Fruit fly (Drosophila melanogaster) whole organism, embryonic: Measurements from ENCODE around the gene UQCR-6.4L.

Experiments
- Asciz ChIP-seq: fragments of 200-800 bp; sonication (Bioruptor generic); optimal IDR thresholded peaks from 2 replicates; lab custom pipeline; 2017; ENCODE audit warnings: missing biosample characterization, mild to moderate bottlenecking, missing genetic modification characterization, missing genetic modification reagents
- Atf-2 ChIP-seq: fragments of 200-800 bp; sonication (Bioruptor generic); optimal IDR thresholded peaks from 2 replicates; lab custom pipeline; 2016; ENCODE audit warnings: missing biosample characterization, missing genetic modification characterization
- CG10147 ChIP-seq: fragments of 200-800 bp; sonication (Bioruptor generic); optimal IDR thresholded peaks from 2 replicates; lab custom pipeline; 2019; ENCODE audit warnings: missing biosample characterization, mild to moderate bottlenecking, missing genetic modification characterization, moderate library complexity
- CG10462 ChIP-seq: fragments of 200-800 bp; sonication (Bioruptor generic); optimal IDR thresholded peaks from 2 replicates; lab custom pipeline; 2016; ENCODE audit warnings: missing biosample characterization, missing genetic modification characterization
- CG10654 ChIP-seq: fragments of 200-800 bp; sonication (Bioruptor generic); optimal IDR thresholded peaks from 2 replicates; lab custom pipeline; 2016; ENCODE audit warnings: missing biosample characterization, missing genetic modification characterization
- CG10959 ChIP-seq: fragments of 200-800 bp; sonication (Bioruptor generic); IDR thresholded peaks from 2 replicates; pipeline ENCODE4 v1.3.6; 2022; ENCODE audit warnings: missing biosample characterization, missing genetic modification characterization
- CG11247 ChIP-seq: fragments of 200-800 bp; sonication (Bioruptor generic); IDR thresholded peaks from 2 replicates; pipeline ENCODE4 v1.3.6; 2022; ENCODE audit warnings: missing biosample characterization, missing genetic modification characterization
- CG11504 ChIP-seq: fragments of 200-800 bp; sonication (Bioruptor generic); optimal IDR thresholded peaks from 3 replicates; lab custom pipeline; 2019; ENCODE audit warnings: missing biosample characterization, mild to moderate bottlenecking, missing genetic modification characterization, moderate library complexity
- CG11696 ChIP-seq: fragments of 200-800 bp; sonication (Bioruptor generic); IDR thresholded peaks from 2 replicates; pipeline ENCODE4 v1.3.6; 2022; ENCODE audit warnings: missing biosample characterization, missing genetic modification characterization
- CG13296 ChIP-seq: fragments of 200-800 bp; sonication (Bioruptor generic); optimal IDR thresholded peaks from 3 replicates; lab custom pipeline; 2018; ENCODE audit warnings: missing biosample characterization, mild to moderate bottlenecking, missing genetic modification characterization
- CG14014 ChIP-seq: fragments of 200-800 bp; sonication (Bioruptor generic); IDR thresholded peaks from 2 replicates; pipeline ENCODE4 v1.3.6; 2022; ENCODE audit warnings: missing biosample characterization, missing genetic modification characterization
- CG15011 ChIP-seq: fragments of 200-800 bp; sonication (Bioruptor generic); optimal IDR thresholded peaks from 3 replicates; lab custom pipeline; 2018; ENCODE audit warnings: missing biosample characterization, mild to moderate bottlenecking, missing genetic modification characterization
- CG15269 ChIP-seq: fragments of 200-800 bp; sonication (Bioruptor generic); optimal IDR thresholded peaks from 2 replicates; lab custom pipeline; 2018; ENCODE audit warnings: missing biosample characterization, mild to moderate bottlenecking, missing genetic modification characterization, moderate library complexity
- CG17359 ChIP-seq: fragments of 200-800 bp; sonication (Bioruptor generic); optimal IDR thresholded peaks from 3 replicates; lab custom pipeline; 2018; ENCODE audit warnings: missing biosample characterization, mild to moderate bottlenecking, missing genetic modification characterization, moderate library complexity
- CG17802 ChIP-seq: fragments of 200-800 bp; sonication (Bioruptor generic); optimal IDR thresholded peaks from 2 replicates; lab custom pipeline; 2018; ENCODE audit warnings: missing biosample characterization, mild to moderate bottlenecking, missing genetic modification characterization, moderate library complexity
- CG18619 ChIP-seq: fragments of 200-800 bp; sonication (Bioruptor generic); optimal IDR thresholded peaks from 3 replicates; lab custom pipeline; 2017; ENCODE audit warnings: missing biosample characterization, mild to moderate bottlenecking, missing genetic modification characterization
- CG30431 ChIP-seq: fragments of 200-800 bp; sonication (Bioruptor generic); optimal IDR thresholded peaks from 2 replicates; lab custom pipeline; 2017; ENCODE audit warnings: missing biosample characterization, missing genetic modification characterization
- CG3726 ChIP-seq: fragments of 200-800 bp; sonication (Bioruptor generic); IDR thresholded peaks from 3 replicates; pipeline ENCODE4, ENCODE4 v1.3.6; 2022; ENCODE audit warnings: missing biosample characterization, missing genetic modification characterization
- CG6254 ChIP-seq: fragments of 200-800 bp; sonication (Bioruptor generic); optimal IDR thresholded peaks from 3 replicates; lab custom pipeline; 2017; ENCODE audit warnings: mild to moderate bottlenecking, missing biosample characterization, missing genetic modification reagents, missing genetic modification characterization
- CG6765 ChIP-seq: fragments of 200-800 bp; sonication (Bioruptor generic); optimal IDR thresholded peaks from 3 replicates; lab custom pipeline; 2017; ENCODE audit warnings: missing biosample characterization, mild to moderate bottlenecking, missing genetic modification characterization
- CG8765 ChIP-seq: fragments of 200-800 bp; sonication (Bioruptor generic); IDR thresholded peaks from 2 replicates; pipeline ENCODE4 v1.3.6; 2022; ENCODE audit warnings: missing biosample characterization, missing genetic modification characterization
- D19B ChIP-seq: fragments of 200-800 bp; sonication (Bioruptor generic); optimal IDR thresholded peaks from 2 replicates; lab custom pipeline; 2017; ENCODE audit warnings: missing biosample characterization, mild to moderate bottlenecking, missing genetic modification characterization
- Dll ChIP-seq: fragments of 200-800 bp; sonication (Bioruptor generic); IDR thresholded peaks from 4 replicates; pipeline ENCODE4 v1.3.6; 2022; ENCODE audit warnings: missing biosample characterization, missing genetic modification characterization; ENCODE audit not compliant: partially characterized antibody
- Ets97D ChIP-seq: fragments of 200-800 bp; sonication (Bioruptor generic); optimal IDR thresholded peaks from 3 replicates; lab custom pipeline; 2016; ENCODE audit warnings: missing biosample characterization, missing genetic modification characterization
- Hand ChIP-seq: fragments of 200-800 bp; sonication (Bioruptor generic); optimal IDR thresholded peaks from 2 replicates; lab custom pipeline; 2017; ENCODE audit warnings: mild to moderate bottlenecking, missing biosample characterization, missing genetic modification reagents, missing genetic modification characterization
- MBD-R2 ChIP-seq: fragments of 200-800 bp; sonication (Bioruptor generic); IDR thresholded peaks from 2 replicates; pipeline ENCODE4 v1.3.6; 2022; ENCODE audit warnings: missing biosample characterization, missing genetic modification characterization
- NFAT ChIP-seq: fragments of 200-800 bp; sonication (Bioruptor generic); IDR thresholded peaks from 2 replicates; pipeline ENCODE4 v1.3.6; 2022; ENCODE audit warnings: missing biosample characterization, missing genetic modification characterization
- Neu2 ChIP-seq: fragments of 200-800 bp; sonication (Bioruptor generic); optimal IDR thresholded peaks from 3 replicates; lab custom pipeline; 2016; ENCODE audit warnings: missing biosample characterization, missing genetic modification characterization, borderline replicate concordance
- Poxn ChIP-seq: fragments of 200-800 bp; sonication (Bioruptor generic); IDR thresholded peaks from 2 replicates; pipeline ENCODE4 v1.3.6; 2022; ENCODE audit warnings: missing biosample characterization, missing genetic modification characterization
- Sin3A ChIP-seq: fragments of >200 bp; optimal IDR thresholded peaks from 2 replicates; lab custom pipeline; 2018
- Spps ChIP-seq: fragments of 200-800 bp; sonication (Bioruptor generic); optimal IDR thresholded peaks from 2 replicates; lab custom pipeline; 2018; ENCODE audit warnings: missing biosample characterization, mild to moderate bottlenecking, missing genetic modification characterization
- Vsx1 ChIP-seq: fragments of 200-800 bp; sonication (Bioruptor generic); optimal IDR thresholded peaks from 2 replicates; lab custom pipeline; 2017; ENCODE audit warnings: missing biosample characterization, mild to moderate bottlenecking, missing genetic modification characterization, missing genetic modification reagents
- Xbp1 ChIP-seq: fragments of 200-800 bp; sonication (Bioruptor generic); optimal IDR thresholded peaks from 3 replicates; lab custom pipeline; 2016; ENCODE audit warnings: missing biosample characterization, mild to moderate bottlenecking, missing genetic modification characterization
- ab ChIP-seq: fragments of 200-800 bp; sonication (Bioruptor generic); optimal IDR thresholded peaks from 2 replicates; lab custom pipeline; 2016; ENCODE audit warnings: missing biosample characterization, missing genetic modification characterization
- bcd ChIP-seq: fragments of 200-800 bp; sonication (Bioruptor generic); optimal IDR thresholded peaks from 2 replicates; lab custom pipeline; 2017; ENCODE audit warnings: missing biosample characterization, mild to moderate bottlenecking, missing genetic modification characterization
- bowl ChIP-seq: fragments of 200-800 bp; sonication (Bioruptor generic); IDR thresholded peaks from 2 replicates; pipeline ENCODE4 v1.3.6; 2022; ENCODE audit warnings: missing biosample characterization, missing genetic modification characterization
- croc ChIP-seq: fragments of 200-800 bp; sonication (Bioruptor generic); conservative IDR thresholded peaks from 3 replicates; pipeline ENCODE4 v1.3.6; 2022; ENCODE audit warnings: missing biosample characterization, missing genetic modification characterization
- dati ChIP-seq: fragments of 200-800 bp; sonication (Bioruptor generic); IDR thresholded peaks from 2 replicates; pipeline ENCODE4 v1.3.6; 2022; ENCODE audit warnings: missing biosample characterization, missing genetic modification characterization
- dmrt99B ChIP-seq: fragments of 200-800 bp; sonication (Bioruptor generic); optimal IDR thresholded peaks from 2 replicates; lab custom pipeline; 2018; ENCODE audit warnings: missing biosample characterization, mild to moderate bottlenecking, missing genetic modification characterization, moderate library complexity
- ind ChIP-seq: fragments of 200-800 bp; sonication (Bioruptor generic); optimal IDR thresholded peaks from 3 replicates; lab custom pipeline; 2016; ENCODE audit warnings: missing biosample characterization, missing genetic modification characterization
- jumu ChIP-seq: fragments of 200-800 bp; sonication (Bioruptor generic); optimal IDR thresholded peaks from 3 replicates; lab custom pipeline; 2016; ENCODE audit warnings: missing biosample characterization, missing genetic modification characterization
- lab ChIP-seq: fragments of 200-800 bp; sonication (Bioruptor generic); optimal IDR thresholded peaks from 3 replicates; lab custom pipeline; 2017; ENCODE audit warnings: missing biosample characterization, missing genetic modification characterization, mild to moderate bottlenecking, moderate library complexity, missing genetic modification reagents
- nerfin-1 ChIP-seq: fragments of 200-800 bp; sonication (Bioruptor generic); optimal IDR thresholded peaks from 3 replicates; lab custom pipeline; 2019; ENCODE audit warnings: missing biosample characterization, mild to moderate bottlenecking, missing genetic modification characterization, moderate library complexity
- pb ChIP-seq: fragments of 200-800 bp; sonication (Bioruptor generic); optimal IDR thresholded peaks from 3 replicates; lab custom pipeline; 2016; ENCODE audit warnings: missing biosample characterization, missing genetic modification characterization
- repo ChIP-seq: fragments of 200-800 bp; sonication (Bioruptor generic); optimal IDR thresholded peaks from 2 replicates; lab custom pipeline; 2016; ENCODE audit warnings: missing biosample characterization, missing genetic modification characterization
- scrt ChIP-seq: fragments of 200-800 bp; sonication (Bioruptor generic); optimal IDR thresholded peaks from 2 replicates; lab custom pipeline; 2018; ENCODE audit warnings: missing biosample characterization, mild to moderate bottlenecking, missing genetic modification characterization, moderate library complexity
- slou ChIP-seq: fragments of 200-800 bp; sonication (Bioruptor generic); optimal IDR thresholded peaks from 3 replicates; lab custom pipeline; 2016; ENCODE audit warnings: missing biosample characterization, missing genetic modification characterization
- sug ChIP-seq: fragments of 200-800 bp; optimal IDR thresholded peaks from 2 replicates; lab custom pipeline; 2019; ENCODE audit warnings: missing biosample characterization, mild to moderate bottlenecking, missing genetic modification characterization, moderate library complexity
- toy ChIP-seq: fragments of 200-800 bp; sonication (Bioruptor generic); IDR thresholded peaks from 2 replicates; pipeline ENCODE4 v1.3.6; 2022; ENCODE audit warnings: missing biosample characterization, missing genetic modification characterization
- vvl ChIP-seq: fragments of 200-800 bp; sonication (Bioruptor generic); IDR thresholded peaks from 2 replicates; pipeline ENCODE4 v1.3.6; 2022; ENCODE audit warnings: missing biosample characterization, missing genetic modification characterization

The UQCR-6.4L gene

dm6 chr3L:16587994-16588622, 21.6 kb downstream of the UQCR-6.4L start (continued):
- peak; percentile 51; the same call in 1 of the 2 replicates for TF ChIP-seq CG11247
- TF ChIP-seq CG15011 = no peak
- no peak for TF ChIP-seq dati (GFP tag; lab: Robert Waterston, UW)
- TF ChIP-seq sug (tag; lab: Kevin White, UChicago) = peak; percentile 84
- TF ChIP-seq Vsx1 = no peak
- TF ChIP-seq repo (GFP tag; lab: Kevin White, UChicago) = peak; percentile 14
- TF ChIP-seq CG6765 (GFP tag; lab: Kevin White, UChicago) = no peak
- TF ChIP-seq Spps (tag; lab: Kevin White, UChicago) = no peak
- peak; percentile 75 for TF ChIP-seq NFAT (GFP tag; lab: Robert Waterston, UW)
- peak; percentile 32; the same call in 1 of the 2 replicates for TF ChIP-seq Poxn (GFP tag; lab: Robert Waterston, UW)
- peak; percentile 64 for TF ChIP-seq CG17802 (tag; lab: Kevin White, UChicago)
- no peak for TF ChIP-seq CG30431
- peak; percentile 47 for TF ChIP-seq D19B
- peak; percentile 54 for TF ChIP-seq CG17359 (tag; lab: Kevin White, UChicago)
- no peak for TF ChIP-seq ab (GFP tag; lab: Kevin White, UChicago)
- TF ChIP-seq jumu (GFP tag; lab: Kevin White, UChicago) = peak; percentile 75
- TF ChIP-seq lab (GFP tag; lab: Kevin White, UChicago) = no peak
- TF ChIP-seq Sin3A (lab: Kevin White, UChicago) = peak; percentile 100
- TF ChIP-seq CG11504 (tag; lab: Kevin White, UChicago) = no peak
- TF ChIP-seq nerfin-1 (tag; lab: Kevin White, UChicago) = peak; percentile 45
- peak; percentile 63 for TF ChIP-seq Xbp1 (GFP tag; lab: Kevin White, UChicago)
- TF ChIP-seq CG18619 = peak; percentile 32
- TF ChIP-seq Ets97D (GFP tag; lab: Kevin White, UChicago) = peak; percentile 76
- peak; percentile 65; the same call in 1 of the 2 replicates for TF ChIP-seq CG14014 (GFP tag; lab: Robert Waterston, UW)
- no peak for TF ChIP-seq bowl
- peak; percentile 66 for TF ChIP-seq MBD-R2 (GFP tag; lab: Robert Waterston, UW)
- peak; percentile 79 for TF ChIP-seq vvl (GFP tag; lab: Robert Waterston, UW)
- no peak for TF ChIP-seq CG11696
- no peak for TF ChIP-seq Hand (GFP tag; lab: Kevin White, UChicago)
- TF ChIP-seq ind (GFP tag; lab: Kevin White, UChicago) = peak; percentile 41
- TF ChIP-seq CG10654 = peak; percentile 36
- peak; percentile 60 for TF ChIP-seq CG13296 (GFP tag; lab: Kevin White, UChicago)
- peak; percentile 66 for TF ChIP-seq bcd (GFP tag; lab: Kevin White, UChicago)
- no peak for TF ChIP-seq dmrt99B (tag; lab: Kevin White, UChicago)
- TF ChIP-seq Asciz (GFP tag; lab: Kevin White, UChicago) = no peak
- TF ChIP-seq toy (GFP tag; lab: Robert Waterston, UW) = peak; percentile 34; the same call in 1 of the 2 replicates
- peak; percentile 36 for TF ChIP-seq CG10147 (GFP tag; lab: Kevin White, UChicago)
- TF ChIP-seq Neu2 (GFP tag; lab: Kevin White, UChicago) = peak; percentile 42
- TF ChIP-seq CG10462 (GFP tag; lab: Kevin White, UChicago) = no peak
- no peak for TF ChIP-seq CG6254
- no peak for TF ChIP-seq slou (GFP tag; lab: Kevin White, UChicago)
- TF ChIP-seq CG15269 (tag; lab: Kevin White, UChicago) = no peak
- TF ChIP-seq scrt (GFP tag; lab: Kevin White, UChicago) = no peak
- TF ChIP-seq Atf-2 = no peak
- no peak for TF ChIP-seq croc (GFP tag; lab: Robert Waterston, UW)
- no peak for TF ChIP-seq CG10959
- peak; percentile 98 for TF ChIP-seq Dll
- peak; percentile 11; the same call in 1 of the 3 replicates for TF ChIP-seq CG3726 (GFP tag; lab: Robert Waterston, UW)
- no peak for TF ChIP-seq CG8765 (GFP tag; lab: Robert Waterston, UW)
- TF ChIP-seq pb (GFP tag; lab: Kevin White, UChicago) = peak; percentile 61
